Worm (Caenorhabditis elegans) whole organism, early embryonic: ENCODE data around the gene gcy-7.

Source experiments
- B0310.2 ChIP-seq: sonication (generic microtip); optimal IDR thresholded peaks from 2 replicates; lab custom pipeline; 2016; ENCODE audit warnings: mild to moderate bottlenecking, missing genetic modification characterization, missing compliant biosample characterization
- F13C5.2 ChIP-seq: sonication (generic microtip); optimal IDR thresholded peaks from 2 replicates; lab custom pipeline; 2017; ENCODE audit warnings: mild to moderate bottlenecking, missing genetic modification characterization, inconsistent platforms, missing compliant biosample characterization
- aly-1 ChIP-seq: sonication (generic microtip); optimal IDR thresholded peaks from 2 replicates; lab custom pipeline; 2016; ENCODE audit warnings: missing genetic modification characterization, missing compliant biosample characterization
- ama-1 ChIP-seq: fragments of 150-350 bp; optimal IDR thresholded peaks from 2 replicates; lab custom pipeline; 2014
- ceh-13 ChIP-seq: fragments of 200-800 bp; sonication (Bioruptor generic); optimal IDR thresholded peaks from 2 replicates; lab custom pipeline; 2018; ENCODE audit warnings: mild to moderate bottlenecking, missing genetic modification characterization, missing compliant biosample characterization
- ceh-36 ChIP-seq: sonication (generic microtip); optimal IDR thresholded peaks from 2 replicates; lab custom pipeline; 2016; ENCODE audit warnings: missing genetic modification characterization, inconsistent platforms, missing compliant biosample characterization
- ets-7 ChIP-seq: sonication (generic microtip); optimal IDR thresholded peaks from 2 replicates; lab custom pipeline; 2016; ENCODE audit warnings: missing genotype, missing genetic modification characterization, missing compliant biosample characterization
- flt-1 ChIP-seq: fragments of 200-800 bp; sonication (Bioruptor generic); IDR thresholded peaks from 2 replicates; pipeline ENCODE4 v1.3.6; 2022; ENCODE audit warnings: missing genetic modification characterization, missing compliant biosample characterization
- hmbx-1 ChIP-seq: sonication (generic microtip); optimal IDR thresholded peaks from 2 replicates; lab custom pipeline; 2016; ENCODE audit warnings: mild to moderate bottlenecking, missing genetic modification characterization, missing compliant biosample characterization
- hnd-1 ChIP-seq: sonication (generic microtip); optimal IDR thresholded peaks from 2 replicates; lab custom pipeline; 2016; ENCODE audit warnings: missing genetic modification characterization, missing compliant biosample characterization
- pes-1 ChIP-seq: fragments of 200-800 bp; sonication (Bioruptor generic); IDR thresholded peaks from 2 replicates; pipeline ENCODE4 v1.3.6; 2022; ENCODE audit warnings: missing genetic modification reagents, missing genetic modification characterization, missing compliant biosample characterization
- sea-1 ChIP-seq: fragments of 200-800 bp; sonication (Bioruptor generic); conservative IDR thresholded peaks from 2 replicates; pipeline ENCODE4 v1.3.6; 2022; ENCODE audit warnings: missing genetic modification characterization, missing compliant biosample characterization
- tbx-37 ChIP-seq: fragments of 200-800 bp; sonication (Bioruptor generic); conservative IDR thresholded peaks from 2 replicates; pipeline ENCODE4 v1.3.6; 2022; ENCODE audit warnings: missing genetic modification reagents, missing genetic modification characterization, missing compliant biosample characterization
- tra-4 ChIP-seq: sonication (generic microtip); optimal IDR thresholded peaks from 2 replicates; lab custom pipeline; 2017; ENCODE audit warnings: missing genetic modification characterization, missing compliant biosample characterization

- TF ChIP-seq ama-1 (no peak), tbx-37 (GFP tag; lab: Robert Waterston, UW) (no peak), flt-1 (GFP tag; lab: Robert Waterston, UW) (no peak), pes-1 (GFP tag; lab: Robert Waterston, UW) (no peak), ceh-36 (tag; lab: Kevin White, UChicago) (no peak), tra-4 (tag; lab: Kevin White, UChicago) (no peak), ceh-13 (no peak), ets-7 (tag; lab: Kevin White, UChicago) (no peak), F13C5.2 (tag; lab: Kevin White, UChicago) (no peak), aly-1 (no peak), hmbx-1 (tag; lab: Kevin White, UChicago) (no peak), B0310.2 (tag; lab: Kevin White, UChicago) (no peak), hnd-1 (tag; lab: Kevin White, UChicago) (no peak), sea-1 (GFP tag; lab: Robert Waterston, UW) (no peak)
These were observed 48.1 kb downstream of the gcy-7 start for ce11 chrV:8435292-8435691.
